Worm (Caenorhabditis elegans) whole organism, late embryonic: Measurements from ENCODE around the gene F53C3.1.

Source experiments
- F13H6.1 ChIP-seq: sonication (generic microtip); optimal IDR thresholded peaks from 2 replicates; lab custom pipeline; 2016; ENCODE audit warnings: missing genetic modification characterization, missing compliant biosample characterization
- K09A11.1 ChIP-seq: sonication (generic microtip); optimal IDR thresholded peaks from 2 replicates; lab custom pipeline; 2017; ENCODE audit warnings: antibody characterized with exemption, mild to moderate bottlenecking, missing genetic modification characterization, missing compliant biosample characterization; ENCODE audit not compliant: insufficient read depth
- T23F11.4 ChIP-seq: fragments of 200-800 bp; sonication (Bioruptor generic); optimal IDR thresholded peaks from 2 replicates; lab custom pipeline; 2018; ENCODE audit warnings: mild to moderate bottlenecking, missing genetic modification characterization, missing compliant biosample characterization
- ceh-18 ChIP-seq: sonication (generic microtip); optimal IDR thresholded peaks from 2 replicates; lab custom pipeline; 2016; ENCODE audit warnings: missing genetic modification characterization, missing compliant biosample characterization
- ceh-2 ChIP-seq: sonication (generic microtip); optimal IDR thresholded peaks from 2 replicates; lab custom pipeline; 2016; ENCODE audit warnings: missing genotype, missing genetic modification characterization, missing compliant biosample characterization
- ceh-31 ChIP-seq: sonication (generic microtip); optimal IDR thresholded peaks from 2 replicates; lab custom pipeline; 2016; ENCODE audit warnings: missing genetic modification characterization, missing compliant biosample characterization
- ceh-34 ChIP-seq: sonication (generic microtip); optimal IDR thresholded peaks from 2 replicates; lab custom pipeline; 2016; ENCODE audit warnings: mild to moderate bottlenecking, missing genetic modification characterization, missing compliant biosample characterization
- ceh-45 ChIP-seq: fragments of 200-800 bp; sonication (Bioruptor generic); IDR thresholded peaks from 2 replicates; pipeline ENCODE4 v1.3.6; 2022; ENCODE audit warnings: missing genetic modification reagents, missing genetic modification characterization, missing compliant biosample characterization
- dmd-4 ChIP-seq: sonication (generic microtip); optimal IDR thresholded peaks from 2 replicates; lab custom pipeline; 2016; ENCODE audit warnings: borderline replicate concordance, missing genetic modification characterization, missing compliant biosample characterization
- elt-4 ChIP-seq: sonication (generic microtip); optimal IDR thresholded peaks from 2 replicates; lab custom pipeline; 2016; ENCODE audit warnings: missing genetic modification characterization, missing compliant biosample characterization
- fax-1 ChIP-seq: sonication (generic microtip); optimal IDR thresholded peaks from 2 replicates; lab custom pipeline; 2016; ENCODE audit warnings: missing genotype, missing genetic modification characterization, missing compliant biosample characterization
- fkh-6 ChIP-seq: sonication (generic microtip); optimal IDR thresholded peaks from 2 replicates; lab custom pipeline; 2016; ENCODE audit warnings: missing genetic modification characterization, missing compliant biosample characterization
- gmeb-2 ChIP-seq: sonication (generic microtip); optimal IDR thresholded peaks from 2 replicates; lab custom pipeline; 2016; ENCODE audit warnings: missing genetic modification characterization, inconsistent platforms, missing compliant biosample characterization
- hlh-13 ChIP-seq: fragments of 200-800 bp; sonication (Bioruptor generic); optimal IDR thresholded peaks from 2 replicates; lab custom pipeline; 2018; ENCODE audit warnings: mild to moderate bottlenecking, missing genetic modification characterization, missing compliant biosample characterization
- hlh-30 ChIP-seq: sonication (generic microtip); optimal IDR thresholded peaks from 2 replicates; lab custom pipeline; 2017; ENCODE audit warnings: antibody characterized with exemption, missing genetic modification characterization, missing compliant biosample characterization; ENCODE audit not compliant: insufficient read depth
- lim-6 ChIP-seq: sonication (generic microtip); optimal IDR thresholded peaks from 2 replicates; lab custom pipeline; 2016; ENCODE audit warnings: missing genetic modification characterization, missing compliant biosample characterization
- lin-11 ChIP-seq: fragments of 200-800 bp; sonication (Bioruptor generic); optimal IDR thresholded peaks from 2 replicates; lab custom pipeline; 2018; ENCODE audit warnings: mild to moderate bottlenecking, missing genetic modification characterization, missing compliant biosample characterization
- nfya-1 ChIP-seq: sonication (generic microtip); optimal IDR thresholded peaks from 2 replicates; lab custom pipeline; 2017; ENCODE audit warnings: missing genetic modification characterization, mild to moderate bottlenecking, missing compliant biosample characterization, antibody characterized with exemption, moderate library complexity
- nhr-11 ChIP-seq: fragments of 150-350 bp; optimal IDR thresholded peaks from 2 replicates; lab custom pipeline; 2014; ENCODE audit warnings: missing biosample characterization, missing genetic modification characterization
- nhr-232 ChIP-seq: sonication (generic microtip); optimal IDR thresholded peaks from 2 replicates; lab custom pipeline; 2016; ENCODE audit warnings: missing genetic modification characterization, missing compliant biosample characterization
- pag-3 ChIP-seq: sonication (generic microtip); optimal IDR thresholded peaks from 2 replicates; lab custom pipeline; 2016; ENCODE audit warnings: missing compliant biosample characterization, missing genetic modification characterization, borderline replicate concordance
- pha-2 ChIP-seq: sonication (generic microtip); optimal IDR thresholded peaks from 2 replicates; lab custom pipeline; 2017; ENCODE audit warnings: mild to moderate bottlenecking, missing genetic modification characterization, missing compliant biosample characterization
- pros-1 ChIP-seq: fragments of 150-350 bp; optimal IDR thresholded peaks from 2 replicates; lab custom pipeline; 2014; ENCODE audit warnings: missing biosample characterization, missing genetic modification reagents, missing genetic modification characterization
- ref-2 ChIP-seq: sonication (generic microtip); optimal IDR thresholded peaks from 2 replicates; lab custom pipeline; 2016; ENCODE audit warnings: missing genetic modification characterization, missing compliant biosample characterization
- rnt-1 ChIP-seq: sonication (generic microtip); optimal IDR thresholded peaks from 2 replicates; lab custom pipeline; 2016; ENCODE audit warnings: missing genetic modification characterization, missing compliant biosample characterization
- sdc-2 ChIP-seq: sonication (generic microtip); optimal IDR thresholded peaks from 2 replicates; lab custom pipeline; 2016; ENCODE audit warnings: missing genotype, missing genetic modification characterization, missing compliant biosample characterization
- tbx-2 ChIP-seq: sonication (generic microtip); optimal IDR thresholded peaks from 2 replicates; lab custom pipeline; 2016; ENCODE audit warnings: missing genetic modification characterization, missing compliant biosample characterization
- tbx-7 ChIP-seq: sonication (generic microtip); optimal IDR thresholded peaks from 2 replicates; lab custom pipeline; 2016; ENCODE audit warnings: missing genotype, missing genetic modification characterization, missing compliant biosample characterization
- unc-3 ChIP-seq, 2 experiments: fragments of 200-800 bp in 1 of 2; sonication (Bioruptor generic) in 1 of 2; sonication (generic microtip) in 1 of 2; conservative IDR thresholded peaks in 1 of 2; optimal IDR thresholded peaks in 1 of 2; 2 replicates each; pipeline versions ENCODE4 v1.3.6 to Lab custom; 2016 to 2022; ENCODE audit warnings: missing compliant biosample characterization in 2 of 2, missing genetic modification characterization in 2 of 2, missing genetic modification reagents in 1 of 2
- unc-42 ChIP-seq: sonication (generic microtip); optimal IDR thresholded peaks from 2 replicates; lab custom pipeline; 2016; ENCODE audit warnings: missing genotype, missing genetic modification characterization, missing compliant biosample characterization
- unc-55 ChIP-seq: sonication (generic microtip); optimal IDR thresholded peaks from 2 replicates; lab custom pipeline; 2017; ENCODE audit warnings: missing biosample characterization, missing genetic modification reagents, missing genetic modification characterization
- unc-86 ChIP-seq: sonication (generic microtip); optimal IDR thresholded peaks from 2 replicates; lab custom pipeline; 2016; ENCODE audit warnings: missing genetic modification characterization, missing compliant biosample characterization
- ztf-16 ChIP-seq: sonication (generic microtip); optimal IDR thresholded peaks from 2 replicates; lab custom pipeline; 2017; ENCODE audit warnings: missing genetic modification characterization, missing compliant biosample characterization

The F53C3.1 gene

ce11 chrII:3927943-3928393, 16.2 kb downstream of the F53C3.1 start, which contains the start of gene plpp-1.1:
Gene plpp-1.1, minus strand, starts transcription at chrII:3927993.
- TF ChIP-seq unc-3 (GFP tag; conservative IDR thresholded peaks at IDR 0.05; lab: Robert Waterston, UW), result no peak
- TF ChIP-seq unc-3 (tag; optimal IDR thresholded peaks at IDR 0.05; lab: Kevin White, UChicago), result no peak
- peak; percentile 93 for TF ChIP-seq nfya-1 (tag; lab: Kevin White, UChicago)
- TF ChIP-seq, all 69 proteins: peak for 1

- TF ChIP-seq fax-1 (tag; lab: Kevin White, UChicago) (no peak), nfya-1 (tag; lab: Kevin White, UChicago) (peak; percentile 9)
Measured at ce11 chrII:3929446-3929845, 17.6 kb downstream of the F53C3.1 start.

ce11 chrII:3930478-3931182, 18.8 kb downstream of the F53C3.1 start:
- TF ChIP-seq ceh-18 (tag; lab: Kevin White, UChicago) (peak; percentile 7), nfya-1 (tag; lab: Kevin White, UChicago) (peak; percentile 99), ceh-2 (tag; lab: Kevin White, UChicago) (no peak), ceh-31 (tag; lab: Kevin White, UChicago) (peak; percentile 32), ceh-34 (peak; percentile 12), elt-4 (no peak)

ce11 chrII:3931230-3931629, 19.4 kb downstream of the F53C3.1 start:
- no peak for TF ChIP-seq unc-3 (GFP tag; conservative IDR thresholded peaks at IDR 0.05; lab: Robert Waterston, UW)
- no peak for TF ChIP-seq unc-3 (tag; optimal IDR thresholded peaks at IDR 0.05; lab: Kevin White, UChicago)
- TF ChIP-seq unc-55 (GFP tag; lab: Kevin White, UChicago), result no peak
- TF ChIP-seq hlh-30, result no peak
- TF ChIP-seq unc-86 (tag; lab: Kevin White, UChicago), result no peak
- peak; percentile 97 for TF ChIP-seq nfya-1 (tag; lab: Kevin White, UChicago)
- TF ChIP-seq rnt-1 (tag; lab: Kevin White, UChicago), result no peak
- no peak for TF ChIP-seq hlh-13 (GFP tag; lab: Kevin White, UChicago)
- TF ChIP-seq lin-11 (tag; lab: Kevin White, UChicago), result no peak
- TF ChIP-seq, all 69 proteins: peak for 1

ce11 chrII:3931825-3932224, 20.0 kb downstream of the F53C3.1 start:
- TF ChIP-seq ztf-16 (tag; lab: Kevin White, UChicago), result no peak

ce11 chrII:3933640-3934039, 21.8 kb downstream of the F53C3.1 start, which contains the start of gene Y14H12B.2:
Gene Y14H12B.2, minus strand, starts transcription at chrII:3933740.
- TF ChIP-seq ceh-31 (tag; lab: Kevin White, UChicago), result no peak
- no peak for TF ChIP-seq nhr-11
- no peak for TF ChIP-seq hlh-30
- no peak for TF ChIP-seq ceh-45 (GFP tag; lab: Robert Waterston, UW)
- no peak for TF ChIP-seq unc-42 (tag; lab: Kevin White, UChicago)
- no peak for TF ChIP-seq unc-3 (GFP tag; conservative IDR thresholded peaks at IDR 0.05; lab: Robert Waterston, UW)
- no peak for TF ChIP-seq unc-3 (tag; optimal IDR thresholded peaks at IDR 0.05; lab: Kevin White, UChicago)
- TF ChIP-seq fkh-6 (tag; lab: Kevin White, UChicago), result no peak
- TF ChIP-seq ztf-16 (tag; lab: Kevin White, UChicago), result no peak
- TF ChIP-seq gmeb-2, result no peak
- TF ChIP-seq K09A11.1 (tag; lab: Kevin White, UChicago), result no peak
- TF ChIP-seq unc-86 (tag; lab: Kevin White, UChicago), result no peak

- no peak for TF ChIP-seq nhr-232
- TF ChIP-seq hlh-30, result no peak
- no peak for TF ChIP-seq pag-3
- TF ChIP-seq gmeb-2, result no peak
Measured at ce11 chrII:3934085-3934484, 22.3 kb downstream of the F53C3.1 start, which contains the start of gene Y14H12B.1. Gene Y14H12B.1, plus strand, starts transcription at chrII:3934447.

- TF ChIP-seq tbx-2, result no peak
- TF ChIP-seq F13H6.1 (tag; lab: Kevin White, UChicago), result no peak
- TF ChIP-seq dmd-4, result no peak
- TF ChIP-seq pros-1 (tag; lab: Kevin White, UChicago), result no peak
- TF ChIP-seq ceh-34, result no peak
- no peak for TF ChIP-seq sdc-2 (tag; lab: Kevin White, UChicago)
- TF ChIP-seq T23F11.4, result no peak
- no peak for TF ChIP-seq tbx-7
- no peak for TF ChIP-seq unc-3 (GFP tag; conservative IDR thresholded peaks at IDR 0.05; lab: Robert Waterston, UW)
- TF ChIP-seq unc-3 (tag; optimal IDR thresholded peaks at IDR 0.05; lab: Kevin White, UChicago), result no peak
- no peak for TF ChIP-seq ceh-45 (GFP tag; lab: Robert Waterston, UW)
- TF ChIP-seq ceh-2 (tag; lab: Kevin White, UChicago), result no peak
- TF ChIP-seq ref-2 (tag; lab: Kevin White, UChicago), result no peak
- TF ChIP-seq lim-6 (tag; lab: Kevin White, UChicago), result no peak
- TF ChIP-seq pha-2 (tag; lab: Kevin White, UChicago), result no peak
- no peak for TF ChIP-seq rnt-1 (tag; lab: Kevin White, UChicago)
Measured at ce11 chrII:3935098-3935497, 23.3 kb downstream of the F53C3.1 start.
